Fruit fly (Drosophila melanogaster) whole organism, prepupa: Measurements from ENCODE around the gene CG42847.
A peak's percentile ranks its signal among the peaks of the same experiment; 100 is the strongest.

Experiments used
- CG10669 ChIP-seq: fragments of 200-800 bp; sonication (Bioruptor generic); optimal IDR thresholded peaks from 3 replicates; lab custom pipeline; 2018; ENCODE audit warnings: missing biosample characterization, mild to moderate bottlenecking, missing genetic modification characterization, moderate library complexity
- CG11294 ChIP-seq: fragments of 200-800 bp; sonication (Bioruptor generic); IDR thresholded peaks from 2 replicates; pipeline ENCODE4 v1.3.6; 2022; ENCODE audit warnings: missing biosample characterization, missing genetic modification characterization
- CG11762 ChIP-seq: fragments of 200-800 bp; sonication (Bioruptor generic); optimal IDR thresholded peaks from 3 replicates; lab custom pipeline; 2016; ENCODE audit warnings: missing biosample characterization, missing genetic modification characterization; ENCODE audit not compliant: insufficient read depth
- CG11902 ChIP-seq: fragments of 200-800 bp; sonication (Bioruptor generic); optimal IDR thresholded peaks from 3 replicates; lab custom pipeline; 2016; ENCODE audit warnings: missing biosample characterization, missing genetic modification characterization
- CG34406 ChIP-seq: fragments of 200-800 bp; sonication (Bioruptor generic); optimal IDR thresholded peaks from 3 replicates; lab custom pipeline; 2016; ENCODE audit warnings: missing biosample characterization, missing genetic modification characterization
- CG4318 ChIP-seq: fragments of 200-800 bp; sonication (Bioruptor generic); optimal IDR thresholded peaks from 3 replicates; lab custom pipeline; 2017; ENCODE audit warnings: missing biosample characterization, mild to moderate bottlenecking, missing genetic modification characterization
- CG6808 ChIP-seq: fragments of 200-800 bp; sonication (Bioruptor generic); optimal IDR thresholded peaks from 3 replicates; lab custom pipeline; 2017; ENCODE audit warnings: missing biosample characterization, missing genetic modification characterization, mild to moderate bottlenecking, moderate library complexity, missing genetic modification reagents
- CG7368 ChIP-seq: fragments of 200-800 bp; sonication (Bioruptor generic); optimal IDR thresholded peaks from 3 replicates; lab custom pipeline; 2016; ENCODE audit warnings: missing biosample characterization, missing genetic modification characterization
- CG8119 ChIP-seq: fragments of 200-800 bp; sonication (Bioruptor generic); IDR thresholded peaks from 3 replicates; pipeline ENCODE4 v1.3.6; 2022; ENCODE audit warnings: missing biosample characterization, missing genetic modification characterization
- CG8319 ChIP-seq: fragments of 200-800 bp; sonication (Bioruptor generic); optimal IDR thresholded peaks from 3 replicates; lab custom pipeline; 2016; ENCODE audit warnings: missing biosample characterization, missing genetic modification characterization
- CG8632 ChIP-seq: fragments of 200-800 bp; sonication (Bioruptor generic); optimal IDR thresholded peaks from 3 replicates; lab custom pipeline; 2016; ENCODE audit warnings: missing biosample characterization, missing genetic modification characterization
- Eip78C ChIP-seq: fragments of 200-800 bp; sonication (Bioruptor generic); peaks from one replicate; lab custom pipeline; 2016; ENCODE audit warnings: missing biosample characterization, missing genetic modification characterization
- Eip93F ChIP-seq: fragments of 200-800 bp; sonication (Bioruptor generic); optimal IDR thresholded peaks from 2 replicates; lab custom pipeline; 2016; ENCODE audit warnings: missing biosample characterization, mild to moderate bottlenecking, missing genetic modification characterization
- Ets21C ChIP-seq: fragments of 200-800 bp; sonication (Bioruptor generic); optimal IDR thresholded peaks from 3 replicates; lab custom pipeline; 2016; ENCODE audit warnings: missing biosample characterization, missing genetic modification characterization
- Gug ChIP-seq: fragments of 200-800 bp; sonication (Bioruptor generic); IDR thresholded peaks from 2 replicates; pipeline ENCODE4 v1.3.6; 2022; ENCODE audit warnings: missing biosample characterization, missing genetic modification characterization
- Hr38 ChIP-seq: sonication (Bioruptor generic); optimal IDR thresholded peaks from 2 replicates; lab custom pipeline; 2016; ENCODE audit warnings: missing biosample characterization, missing genetic modification characterization
- Hr39 ChIP-seq: fragments of 200-800 bp; sonication (Bioruptor generic); optimal IDR thresholded peaks from 2 replicates; lab custom pipeline; 2016; ENCODE audit warnings: missing biosample characterization, missing genetic modification characterization
- Hr4 ChIP-seq: fragments of 200-800 bp; sonication (Bioruptor generic); optimal IDR thresholded peaks from 3 replicates; lab custom pipeline; 2016; ENCODE audit warnings: missing biosample characterization, missing genetic modification characterization
- Met ChIP-seq: fragments of 200-800 bp; sonication (Bioruptor generic); optimal IDR thresholded peaks from 3 replicates; lab custom pipeline; 2016; ENCODE audit warnings: missing biosample characterization, missing genetic modification characterization
- OdsH ChIP-seq: fragments of 200-800 bp; sonication (Bioruptor generic); optimal IDR thresholded peaks from 3 replicates; lab custom pipeline; 2016; ENCODE audit warnings: missing biosample characterization, missing genetic modification characterization
- Smox ChIP-seq: fragments of 200-800 bp; sonication (Bioruptor generic); optimal IDR thresholded peaks from 3 replicates; lab custom pipeline; 2016; ENCODE audit warnings: missing biosample characterization, missing genetic modification characterization
- Sox102F ChIP-seq: fragments of 200-800 bp; sonication (Bioruptor generic); optimal IDR thresholded peaks from 2 replicates; lab custom pipeline; 2016; ENCODE audit warnings: missing biosample characterization, mild to moderate bottlenecking, missing genetic modification characterization
- achi ChIP-seq: fragments of 200-800 bp; sonication (Bioruptor generic); optimal IDR thresholded peaks from 3 replicates; lab custom pipeline; 2016; ENCODE audit warnings: missing biosample characterization, missing genetic modification characterization
- acj6 ChIP-seq: fragments of 200-800 bp; sonication (Bioruptor generic); optimal IDR thresholded peaks from 3 replicates; lab custom pipeline; 2016; ENCODE audit warnings: missing biosample characterization, missing genetic modification characterization
- dsx ChIP-seq: fragments of 200-800 bp; optimal IDR thresholded peaks from 3 replicates; lab custom pipeline; 2019; ENCODE audit warnings: missing biosample characterization, mild to moderate bottlenecking, missing genetic modification characterization, moderate library complexity; ENCODE audit not compliant: poor library complexity, severe bottlenecking
- fkh ChIP-seq: fragments of 200-800 bp; sonication (Bioruptor generic); optimal IDR thresholded peaks from 3 replicates; lab custom pipeline; 2017; ENCODE audit warnings: missing biosample characterization, mild to moderate bottlenecking, missing genetic modification characterization, moderate library complexity
- salr ChIP-seq, 2 experiments: fragments of 200-800 bp; sonication (Bioruptor generic); optimal IDR thresholded peaks; 3 replicates each; lab custom pipeline; 2016 to 2018; ENCODE audit warnings: missing biosample characterization in 2 of 2, missing genetic modification characterization in 2 of 2, mild to moderate bottlenecking in 1 of 2
- ss ChIP-seq, 2 experiments: fragments of 200-800 bp; sonication (Bioruptor generic); optimal IDR thresholded peaks; 2 replicates in 1 of 2; 3 replicates in 1 of 2; lab custom pipeline; 2017 to 2018; ENCODE audit warnings: mild to moderate bottlenecking in 2 of 2, missing biosample characterization in 2 of 2, missing genetic modification characterization in 2 of 2, moderate library complexity in 1 of 2
- svp ChIP-seq: fragments of 200-800 bp; sonication (Bioruptor generic); peaks from one replicate; lab custom pipeline; 2016; ENCODE audit warnings: missing biosample characterization, missing genetic modification characterization
- topi ChIP-seq: fragments of 200-800 bp; sonication (Bioruptor generic); optimal IDR thresholded peaks from 3 replicates; lab custom pipeline; 2016; ENCODE audit warnings: missing biosample characterization, missing genetic modification characterization
- vri ChIP-seq: fragments of 200-800 bp; sonication (Bioruptor generic); optimal IDR thresholded peaks from 3 replicates; lab custom pipeline; 2016; ENCODE audit warnings: missing biosample characterization, mild to moderate bottlenecking, missing genetic modification characterization

The CG42847 gene

dm6 chr2L:9459372-9460091 is 31.9 kb downstream of the CG42847 start:
- TF ChIP-seq Hr39 (GFP tag; lab: Kevin White, UChicago) (no peak), CG11902 (no peak), CG7368 (GFP tag; lab: Kevin White, UChicago) (no peak), Ets21C (GFP tag; lab: Kevin White, UChicago) (no peak), topi (no peak), CG11762 (GFP tag; lab: Kevin White, UChicago) (no peak), acj6 (GFP tag; lab: Kevin White, UChicago) (no peak), Met (GFP tag; lab: Kevin White, UChicago) (no peak), fkh (GFP tag; lab: Kevin White, UChicago) (peak; percentile 8), CG8119 (GFP tag; lab: Robert Waterston, UW) (no peak), vri (GFP tag; lab: Kevin White, UChicago) (peak; percentile 77), dsx (no peak), Hr4 (GFP tag; lab: Kevin White, UChicago) (no peak), CG11294 (GFP tag; lab: Robert Waterston, UW) (no peak), Eip93F (peak; percentile 13), CG4318 (GFP tag; lab: Kevin White, UChicago) (no peak), Gug (no peak), Eip78C (GFP tag; lab: Kevin White, UChicago) (no peak), svp (peak; percentile 78), Sox102F (no peak), CG8632 (GFP tag; lab: Kevin White, UChicago) (no peak), OdsH (GFP tag; lab: Kevin White, UChicago) (no peak)

DNA sequence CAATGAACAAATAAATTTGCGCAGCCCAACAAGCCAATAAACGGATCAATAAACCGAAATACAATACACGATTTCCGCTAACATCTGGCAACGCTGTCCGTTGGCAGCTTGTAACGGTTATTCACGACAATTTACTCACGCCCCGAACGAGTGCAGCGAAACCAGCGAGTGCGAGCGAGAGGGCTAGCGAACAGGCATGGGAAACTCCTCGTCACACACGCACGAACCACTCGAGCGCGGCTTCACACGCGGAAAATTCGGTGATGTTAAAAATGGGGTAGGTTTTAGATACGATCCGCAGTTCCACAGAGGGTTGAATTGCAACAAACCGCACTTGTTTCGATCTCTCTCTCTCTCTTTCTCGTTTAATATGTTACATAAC is 32.4 kb downstream of the CG42847 start:
- no peak for TF ChIP-seq Hr38 (GFP tag; lab: Kevin White, UChicago)
- TF ChIP-seq, all 60 proteins: peak for 0

dm6 chr2L:9464455-9465063 is 36.9 kb downstream of the CG42847 start:
- TF ChIP-seq CG34406 (GFP tag; lab: Kevin White, UChicago): no peak
- TF ChIP-seq svp: peak; percentile 1

DNA sequence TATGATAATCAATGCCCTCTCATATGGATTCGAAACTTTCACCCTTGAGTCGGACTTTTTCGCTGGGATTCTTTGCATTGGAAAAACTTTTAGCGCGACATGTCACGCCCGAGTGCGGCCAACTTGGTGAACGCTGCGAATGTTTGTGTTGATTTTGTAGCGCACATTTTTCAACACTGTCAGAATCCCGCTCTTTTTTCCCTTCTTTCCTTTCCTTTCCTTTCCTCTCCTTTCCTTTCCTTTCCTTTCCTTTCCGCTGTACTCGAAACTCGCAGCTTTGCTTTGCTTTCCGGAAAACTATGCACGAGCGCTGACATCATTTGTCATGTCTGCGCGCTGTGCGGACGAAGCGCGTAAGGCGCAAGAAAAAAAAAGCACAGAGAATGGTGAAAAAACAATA is 39.7 kb downstream of the CG42847 start:
- TF ChIP-seq Hr4 (GFP tag; lab: Kevin White, UChicago): no peak
- no peak for TF ChIP-seq Smox (GFP tag; lab: Kevin White, UChicago)
- TF ChIP-seq Gug: no peak
- no peak for TF ChIP-seq ss (GFP tag; optimal IDR thresholded peaks at IDR 0.05; lab: Kevin White, UChicago)
- TF ChIP-seq fkh (GFP tag; lab: Kevin White, UChicago): no peak
- TF ChIP-seq Hr39 (GFP tag; lab: Kevin White, UChicago): no peak
- TF ChIP-seq CG8319: no peak
- TF ChIP-seq CG11762 (GFP tag; lab: Kevin White, UChicago): no peak
- TF ChIP-seq achi (GFP tag; lab: Kevin White, UChicago): no peak
- TF ChIP-seq svp: no peak
- TF ChIP-seq CG10669 (GFP tag; lab: Kevin White, UChicago): no peak
- no peak for TF ChIP-seq CG6808 (GFP tag; lab: Kevin White, UChicago)
- TF ChIP-seq dsx: no peak
- no peak for TF ChIP-seq salr (GFP tag; optimal IDR thresholded peaks at IDR 0.05; lab: Kevin White, UChicago)
